Worm (Caenorhabditis elegans): ENCODE data around the gene C10A4.7.

The C10A4.7 gene

DNA sequence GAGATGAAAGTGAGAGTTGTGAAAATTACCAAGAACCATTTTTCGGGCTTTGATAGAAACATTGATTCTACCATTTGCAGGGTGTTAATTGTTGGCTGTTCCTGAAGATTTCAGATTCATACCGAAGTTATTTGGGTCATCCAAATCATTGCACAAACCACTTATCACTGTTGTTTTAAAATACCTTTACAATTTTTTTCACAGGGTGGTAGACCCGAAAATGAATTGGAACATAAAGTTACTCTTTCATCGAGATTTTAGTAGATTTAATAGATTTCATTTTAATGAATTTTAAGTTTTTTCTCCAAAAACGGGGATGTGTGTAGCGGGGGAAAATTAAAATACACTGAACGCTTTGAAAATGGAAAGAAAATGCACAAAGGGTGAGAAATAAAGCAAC lies at the start of gene C10A4.7:
Gene C10A4.7, minus strand, starts transcription at position 101 of the 400 bp plus-strand sequence.
- TF ChIP-seq unc-86 (tag; optimal IDR thresholded peaks at IDR 0.05) (no peak), fkh-4 (tag; optimal IDR thresholded peaks at IDR 0.05; ENCODE audit: borderline replicate concordance) (no peak), nhr-19 (GFP tag; conservative IDR thresholded peaks at IDR 0.05) (no peak), lin-13 (GFP tag; optimal IDR thresholded peaks at IDR 0.05) (no peak), unc-62 (GFP tag; optimal IDR thresholded peaks at IDR 0.05) (no peak)

DNA sequence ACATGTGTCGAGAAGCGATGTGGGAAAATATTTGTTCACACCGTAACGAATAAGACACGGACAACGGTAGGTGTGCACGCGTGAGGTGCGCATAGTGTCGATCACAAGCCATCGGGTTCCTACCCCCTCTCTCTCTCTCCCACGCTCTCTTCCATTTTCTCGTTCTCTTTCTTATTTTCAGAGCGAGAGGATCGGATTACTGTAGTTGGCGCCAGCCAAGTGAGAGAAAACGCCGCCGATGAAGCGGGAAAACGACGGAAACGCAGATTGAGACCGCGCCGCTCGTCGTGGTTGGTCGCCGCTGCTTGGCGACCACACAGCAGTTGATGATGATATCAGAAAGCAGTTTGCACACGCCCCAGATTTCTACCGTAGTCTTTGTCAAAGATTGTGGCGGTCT lies 49.1 kb upstream of the C10A4.7 start:
- TF ChIP-seq ztf-11 (tag; optimal IDR thresholded peaks at IDR 0.05) = no peak
- no peak for TF ChIP-seq F16B12.6 (tag; optimal IDR thresholded peaks at IDR 0.05)
- no peak for TF ChIP-seq nhr-84 (tag; optimal IDR thresholded peaks at IDR 0.05)
- TF ChIP-seq egl-13 (tag; optimal IDR thresholded peaks at IDR 0.05) = no peak
- TF ChIP-seq xbp-1 (tag; optimal IDR thresholded peaks at IDR 0.05) = no peak
- TF ChIP-seq lin-14 (GFP tag; optimal IDR thresholded peaks at IDR 0.05) = peak; percentile 20
- TF ChIP-seq nhr-85 (tag) = peak; percentile 24
- TF ChIP-seq hlh-4 (tag; optimal IDR thresholded peaks at IDR 0.05) = no peak
- TF ChIP-seq aly-2 (tag; optimal IDR thresholded peaks at IDR 0.05) = no peak
- peak in 1 of 2 experiments; percentile 68 for TF ChIP-seq lsy-2 (tag; optimal IDR thresholded peaks at IDR 0.05)
- TF ChIP-seq lin-13 (GFP tag; optimal IDR thresholded peaks at IDR 0.05) = no peak
- TF ChIP-seq unc-86 (tag; optimal IDR thresholded peaks at IDR 0.05) = peak; percentile 4

DNA sequence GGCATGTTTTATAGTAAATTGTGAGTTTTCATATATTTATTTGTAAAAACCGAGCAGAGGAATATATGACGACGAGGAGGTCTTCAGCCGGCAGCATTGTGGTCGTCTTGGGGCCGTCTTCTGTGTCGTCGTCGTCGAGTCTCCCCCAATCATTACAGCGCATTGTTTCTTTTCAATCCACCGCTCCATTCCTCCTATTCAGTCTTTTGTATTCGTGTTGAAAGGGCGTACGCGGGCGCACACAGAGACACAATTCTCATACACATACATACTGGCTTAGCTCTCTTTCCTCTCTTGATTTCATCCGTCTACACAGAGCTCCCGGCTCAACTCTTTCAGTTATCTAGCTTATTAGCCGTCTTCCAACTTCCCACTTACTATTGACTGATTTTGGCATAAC lies 48.3 kb upstream of the C10A4.7 start, which contains the start of gene sox-2:
Gene sox-2, minus strand, starts transcription at position 100 of the 400 bp plus-strand sequence.
- peak; percentile 2 for TF ChIP-seq unc-86 (tag; optimal IDR thresholded peaks at IDR 0.05)
- no peak for TF ChIP-seq aha-1 (tag; optimal IDR thresholded peaks at IDR 0.05)
- peak; percentile 33 for TF ChIP-seq lin-14 (GFP tag; optimal IDR thresholded peaks at IDR 0.05)
- TF ChIP-seq fkh-10 (GFP tag; optimal IDR thresholded peaks at IDR 0.05) = peak; percentile 31
- TF ChIP-seq ceh-90 (tag; optimal IDR thresholded peaks at IDR 0.05) = no peak

DNA sequence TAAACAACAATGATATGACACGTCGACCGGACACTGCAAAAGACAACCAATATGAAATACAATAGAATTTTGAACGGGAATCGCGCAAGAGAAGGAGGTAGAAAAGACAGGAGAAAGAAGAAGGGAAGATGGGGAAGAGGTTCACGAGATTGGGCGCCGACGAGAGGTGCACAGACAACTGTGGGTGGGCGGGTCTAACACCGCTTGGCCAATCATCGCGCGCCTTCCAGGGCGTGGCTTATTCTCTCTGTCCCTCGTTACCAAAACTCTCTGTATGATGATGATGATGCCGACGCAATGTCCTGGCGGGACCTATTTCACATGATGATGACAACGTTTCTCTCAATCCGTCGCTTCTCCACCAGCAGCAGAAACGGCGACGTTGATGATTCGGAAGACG lies 45.2 kb upstream of the C10A4.7 start:
- peak; percentile 43 for TF ChIP-seq nhr-85 (tag)
- TF ChIP-seq nhr-28 (tag; optimal IDR thresholded peaks at IDR 0.05) = no peak
- no peak for TF ChIP-seq nhr-11 (tag; optimal IDR thresholded peaks at IDR 0.05)
- peak; percentile 31 for TF ChIP-seq lin-14 (GFP tag; optimal IDR thresholded peaks at IDR 0.05)
- peak; percentile 27 for TF ChIP-seq xbp-1 (tag; optimal IDR thresholded peaks at IDR 0.05)
- no peak for TF ChIP-seq ceh-82 (tag; optimal IDR thresholded peaks at IDR 0.05)
- no peak for TF ChIP-seq C34B4.2 (tag; optimal IDR thresholded peaks at IDR 0.05)
- no peak for TF ChIP-seq aha-1 (tag; optimal IDR thresholded peaks at IDR 0.05)
- TF ChIP-seq mdl-1 (tag; optimal IDR thresholded peaks at IDR 0.05) = no peak
- no peak for TF ChIP-seq ces-1 (GFP tag; optimal IDR thresholded peaks at IDR 0.05)
- no peak for TF ChIP-seq egl-13 (tag; optimal IDR thresholded peaks at IDR 0.05)
- TF ChIP-seq ama-1 (optimal IDR thresholded peaks at IDR 0.05) = no peak
- no peak for TF ChIP-seq tlp-1 (tag; optimal IDR thresholded peaks at IDR 0.05)
- no peak for TF ChIP-seq C16A3.4 (tag; optimal IDR thresholded peaks at IDR 0.05)
- TF ChIP-seq jun-1 (tag; optimal IDR thresholded peaks at IDR 0.05) = no peak
- no peak for TF ChIP-seq snu-23 (GFP tag; optimal IDR thresholded peaks at IDR 0.05)
- no peak for TF ChIP-seq nhr-77 (tag; optimal IDR thresholded peaks at IDR 0.05)
- no peak for TF ChIP-seq ztf-11 (tag; optimal IDR thresholded peaks at IDR 0.05)
- TF ChIP-seq hpl-2 (GFP tag; optimal IDR thresholded peaks at IDR 0.05) = no peak
- no peak for TF ChIP-seq nhr-90 (tag; optimal IDR thresholded peaks at IDR 0.05; ENCODE audit: poor library complexity)
- no peak for TF ChIP-seq F16B12.6 (tag; optimal IDR thresholded peaks at IDR 0.05)
- no peak for TF ChIP-seq unc-62 (GFP tag; optimal IDR thresholded peaks at IDR 0.05)
- TF ChIP-seq blmp-1 (tag; optimal IDR thresholded peaks at IDR 0.05) = no peak
- peak in 1 of 2 experiments; percentile 33 for TF ChIP-seq lsy-2 (tag; optimal IDR thresholded peaks at IDR 0.05)
- TF ChIP-seq sptf-1 (tag; optimal IDR thresholded peaks at IDR 0.05) = no peak
- TF ChIP-seq rnt-1 (tag; optimal IDR thresholded peaks at IDR 0.05) = no peak
- TF ChIP-seq alr-1 (tag; optimal IDR thresholded peaks at IDR 0.05; ENCODE audit: borderline replicate concordance) = no peak
- no peak for TF ChIP-seq nhr-71 (tag; optimal IDR thresholded peaks at IDR 0.05)
- TF ChIP-seq ets-5 (GFP tag; IDR thresholded peaks at IDR 0.05) = no peak
- TF ChIP-seq swsn-7 (tag; optimal IDR thresholded peaks at IDR 0.05) = peak; percentile 4
- TF ChIP-seq unc-86 (tag; optimal IDR thresholded peaks at IDR 0.05) = peak; percentile 33
- no peak for TF ChIP-seq unc-98 (GFP tag; IDR thresholded peaks at IDR 0.05)
- no peak for TF ChIP-seq pag-3 (tag; optimal IDR thresholded peaks at IDR 0.05; ENCODE audit: borderline replicate concordance, insufficient read depth)
- TF ChIP-seq ceh-88 (GFP tag; IDR thresholded peaks at IDR 0.05) = no peak
- no peak for TF ChIP-seq unc-130 (tag; optimal IDR thresholded peaks at IDR 0.05)
- no peak for TF ChIP-seq dpl-1 (GFP tag; optimal IDR thresholded peaks at IDR 0.05)
- no peak for TF ChIP-seq efl-1 (optimal IDR thresholded peaks at IDR 0.05)
- no peak for TF ChIP-seq efl-1 (GFP tag; optimal IDR thresholded peaks at IDR 0.05 in 1 of 2)
- no peak for TF ChIP-seq C04F5.9 (tag; optimal IDR thresholded peaks at IDR 0.05)

Measured in whole organism, L1 larva.